Worm (Caenorhabditis elegans) whole organism, L3 larva: ENCODE measurements around the gene F58B6.1.

Experiments used
- ZK546.5 ChIP-seq: sonication (generic microtip); optimal IDR thresholded peaks from 2 replicates; lab custom pipeline; 2017; ENCODE audit warnings: missing biosample characterization, missing genetic modification characterization
- ceh-82 ChIP-seq: fragments of 150-350 bp; optimal IDR thresholded peaks from 2 replicates; lab custom pipeline; 2014; ENCODE audit warnings: missing biosample characterization, missing genetic modification characterization
- nhr-11 ChIP-seq: fragments of 150-350 bp; optimal IDR thresholded peaks from 2 replicates; lab custom pipeline; 2014; ENCODE audit warnings: missing biosample characterization, missing genetic modification characterization
- nhr-237 ChIP-seq: fragments of 150-350 bp; optimal IDR thresholded peaks from 2 replicates; lab custom pipeline; 2014; ENCODE audit warnings: missing biosample characterization, missing genetic modification characterization
- ztf-11 ChIP-seq: fragments of 150-350 bp; optimal IDR thresholded peaks from 2 replicates; lab custom pipeline; 2014; ENCODE audit warnings: missing biosample characterization, missing genetic modification characterization

DNA sequence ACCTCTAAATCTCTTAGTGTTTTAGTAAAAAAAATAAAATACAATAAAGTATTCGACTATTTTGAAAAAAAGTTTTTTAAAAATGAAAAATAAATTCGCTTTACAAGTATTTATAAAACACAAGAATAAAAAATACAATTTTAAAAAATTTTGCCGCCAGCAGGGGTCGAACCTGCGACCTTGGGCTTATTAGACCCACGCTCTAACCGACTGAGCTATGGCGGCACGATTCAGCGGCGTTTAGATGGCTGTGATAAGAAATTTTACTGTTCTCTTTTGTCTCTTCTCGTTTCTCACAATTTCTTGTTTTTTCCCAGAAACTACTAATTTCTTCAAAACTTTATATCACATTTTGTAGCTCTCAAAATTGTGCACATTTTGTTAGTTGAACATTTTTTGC, 47.5 kb upstream of the F58B6.1 start:
- no peak for TF ChIP-seq ztf-11
- no peak for TF ChIP-seq ceh-82 (tag; lab: Kevin White, UChicago)
- no peak for TF ChIP-seq ZK546.5
- no peak for TF ChIP-seq nhr-11 (tag; lab: Kevin White, UChicago)
- no peak for TF ChIP-seq nhr-237
